Fruit fly (Drosophila melanogaster): ENCODE results near the gene Dus2.

The Dus2 gene

DNA sequence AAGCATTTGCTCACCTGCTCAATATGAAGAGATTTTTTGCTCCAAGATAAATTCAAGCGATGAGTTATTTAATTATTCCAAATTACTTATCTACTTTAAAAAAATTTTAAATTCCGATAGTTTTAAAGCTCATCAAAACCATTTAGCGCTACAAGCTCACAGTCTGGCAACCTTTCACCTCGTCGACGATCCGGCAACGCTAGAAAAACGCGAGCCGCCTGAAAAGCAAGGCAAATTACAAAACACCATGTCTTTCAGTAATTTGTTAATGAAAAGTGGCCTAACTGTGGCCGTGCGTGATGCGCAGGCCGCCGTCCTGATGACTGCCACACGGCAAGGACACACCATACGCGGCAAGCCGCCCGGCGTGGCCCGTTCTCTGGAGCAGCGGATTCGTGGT is 11.7 kb upstream of the Dus2 start, which contains the start of gene mRpL38 (continued):
- TF ChIP-seq CG10267 (tag; optimal IDR thresholded peaks at IDR 0.05) = no peak
- TF ChIP-seq bowl (GFP tag; IDR thresholded peaks at IDR 0.05) = no peak
- TF ChIP-seq CG10979 (tag; optimal IDR thresholded peaks at IDR 0.05) = no peak
- no peak for TF ChIP-seq chm (GFP tag; IDR thresholded peaks at IDR 0.05)
- TF ChIP-seq eyg (GFP tag; optimal IDR thresholded peaks at IDR 0.05) = no peak
- TF ChIP-seq Hmr (GFP tag; optimal IDR thresholded peaks at IDR 0.05) = no peak
- TF ChIP-seq salm (tag; optimal IDR thresholded peaks at IDR 0.05) = no peak
- no peak for TF ChIP-seq peb (GFP tag; IDR thresholded peaks at IDR 0.05)
- no peak for TF ChIP-seq CG13624 (GFP tag; optimal IDR thresholded peaks at IDR 0.05)
- TF ChIP-seq Doc2 (GFP tag; IDR thresholded peaks at IDR 0.05) = no peak
- TF ChIP-seq CG12769 (tag; optimal IDR thresholded peaks at IDR 0.05) = no peak
- TF ChIP-seq CG17328 (GFP tag; IDR thresholded peaks at IDR 0.05) = no peak
- TF ChIP-seq so (GFP tag; IDR thresholded peaks at IDR 0.05) = no peak
- no peak for TF ChIP-seq wek (GFP tag; optimal IDR thresholded peaks at IDR 0.05)
- peak; percentile 29; the same call in 1 of the 2 replicates for TF ChIP-seq CG3847 (GFP tag; IDR thresholded peaks at IDR 0.05)
- TF ChIP-seq Ets65A (GFP tag) = no peak
- TF ChIP-seq unpg (GFP tag; optimal IDR thresholded peaks at IDR 0.05) = no peak
- TF ChIP-seq CG6765 (GFP tag; optimal IDR thresholded peaks at IDR 0.05) = no peak
- no peak for TF ChIP-seq CG30020 (tag; optimal IDR thresholded peaks at IDR 0.05)
- no peak for TF ChIP-seq Atf6 (GFP tag; IDR thresholded peaks at IDR 0.05)
- TF ChIP-seq Eip74EF (GFP tag; optimal IDR thresholded peaks at IDR 0.05) = no peak
- no peak for TF ChIP-seq CG32532 (GFP tag; IDR thresholded peaks at IDR 0.05)
- TF ChIP-seq CG14860 (GFP tag; IDR thresholded peaks at IDR 0.05; ENCODE audit: partially characterized antibody) = no peak
- no peak for TF ChIP-seq CG15011 (GFP tag; optimal IDR thresholded peaks at IDR 0.05)
- TF ChIP-seq HHEX (GFP tag; optimal IDR thresholded peaks at IDR 0.05) = no peak
- TF ChIP-seq NK7.1 (GFP tag; optimal IDR thresholded peaks at IDR 0.05) = no peak
- no peak for TF ChIP-seq pum (GFP tag; optimal IDR thresholded peaks at IDR 0.05)
- no peak for TF ChIP-seq CG18262 (tag; optimal IDR thresholded peaks at IDR 0.05)
- no peak for TF ChIP-seq CG7928 (GFP tag; optimal IDR thresholded peaks at IDR 0.05)
- no peak for TF ChIP-seq Atf3 (GFP tag; optimal IDR thresholded peaks at IDR 0.05)
- TF ChIP-seq Aef1 (GFP tag; IDR thresholded peaks at IDR 0.05) = no peak
- no peak for TF ChIP-seq pros (GFP tag; optimal IDR thresholded peaks at IDR 0.05)
- no peak for TF ChIP-seq CG7745 (tag; optimal IDR thresholded peaks at IDR 0.05)
- no peak for TF ChIP-seq CG12236 (GFP tag; optimal IDR thresholded peaks at IDR 0.05)
- TF ChIP-seq MBD-R2 (GFP tag; IDR thresholded peaks at IDR 0.05) = peak; percentile 74
- TF ChIP-seq Max (GFP tag; optimal IDR thresholded peaks at IDR 0.05) = no peak
- TF ChIP-seq cwo (GFP tag; optimal IDR thresholded peaks at IDR 0.05) = no peak
- TF ChIP-seq Kr (GFP tag; optimal IDR thresholded peaks at IDR 0.05) = no peak
- TF ChIP-seq CG13296 (GFP tag; optimal IDR thresholded peaks at IDR 0.05) = no peak
- TF ChIP-seq CG1602 (GFP tag; optimal IDR thresholded peaks at IDR 0.05) = no peak
- no peak for TF ChIP-seq Hsf (GFP tag; optimal IDR thresholded peaks at IDR 0.05)
- peak; percentile 66 for TF ChIP-seq Dref (GFP tag; IDR thresholded peaks at IDR 0.05)
- TF ChIP-seq Awh (GFP tag; IDR thresholded peaks at IDR 0.05) = no peak
- peak; percentile 41 for TF ChIP-seq stwl (tag; optimal IDR thresholded peaks at IDR 0.05)
- TF ChIP-seq BEAF-32 (GFP tag; optimal IDR thresholded peaks at IDR 0.05) = peak; percentile 49
- TF ChIP-seq CrebB (tag; optimal IDR thresholded peaks at IDR 0.05) = no peak
- no peak for TF ChIP-seq CG4820 (GFP tag; optimal IDR thresholded peaks at IDR 0.05)
- TF ChIP-seq CG4707 (GFP tag; optimal IDR thresholded peaks at IDR 0.05) = no peak
- TF ChIP-seq al (GFP tag; IDR thresholded peaks at IDR 0.05) = no peak
- TF ChIP-seq her (GFP tag; optimal IDR thresholded peaks at IDR 0.05) = no peak
- TF ChIP-seq Trl (optimal IDR thresholded peaks at IDR 0.05) = no peak
- no peak for TF ChIP-seq Trl (GFP tag; optimal IDR thresholded peaks at IDR 0.05)
- TF ChIP-seq gsb (GFP tag; IDR thresholded peaks at IDR 0.05) = no peak

All from whole organism, embryonic.